Worm (Caenorhabditis elegans) whole organism, early embryonic: ENCODE data around the gene R53.5.

Experiments used
- B0310.2 ChIP-seq: sonication (generic microtip); optimal IDR thresholded peaks from 2 replicates; lab custom pipeline; 2016; ENCODE audit warnings: mild to moderate bottlenecking, missing genetic modification characterization, missing compliant biosample characterization
- ama-1 ChIP-seq: fragments of 150-350 bp; optimal IDR thresholded peaks from 2 replicates; lab custom pipeline; 2014
- ceh-13 ChIP-seq: fragments of 200-800 bp; sonication (Bioruptor generic); optimal IDR thresholded peaks from 2 replicates; lab custom pipeline; 2018; ENCODE audit warnings: mild to moderate bottlenecking, missing genetic modification characterization, missing compliant biosample characterization
- flt-1 ChIP-seq: fragments of 200-800 bp; sonication (Bioruptor generic); IDR thresholded peaks from 2 replicates; pipeline ENCODE4 v1.3.6; 2022; ENCODE audit warnings: missing genetic modification characterization, missing compliant biosample characterization
- hmg-4 ChIP-seq: fragments of 200-800 bp; sonication (Bioruptor generic); optimal IDR thresholded peaks from 2 replicates; lab custom pipeline; 2018; ENCODE audit warnings: mild to moderate bottlenecking, missing genetic modification characterization, missing compliant biosample characterization

- TF ChIP-seq ama-1 (lab: Kevin White, UChicago) (no peak), B0310.2 (no peak), flt-1 (GFP tag; lab: Robert Waterston, UW) (no peak), ceh-13 (GFP tag; lab: Kevin White, UChicago) (no peak), hmg-4 (no peak)
These were observed 41.8 kb downstream of the R53.5 start for ce11 chrII:9928470-9928869.
